Fruit fly (Drosophila melanogaster): ENCODE results near the gene lectin-29Ca.

- TF ChIP-seq Myc (optimal IDR thresholded peaks at IDR 0.05), result no peak
- TF ChIP-seq insv (optimal IDR thresholded peaks at IDR 0.05), result no peak
- TF ChIP-seq ttk (optimal IDR thresholded peaks at IDR 0.05), result no peak
- no peak for TF ChIP-seq psq (optimal IDR thresholded peaks at IDR 0.05)
Observed at dm6 chr2L:8424090-8424470, 30.0 kb upstream of the lectin-29Ca start.
